Fruit fly (Drosophila melanogaster): ENCODE data around the gene CG1677.

CG1677 gene

DNA sequence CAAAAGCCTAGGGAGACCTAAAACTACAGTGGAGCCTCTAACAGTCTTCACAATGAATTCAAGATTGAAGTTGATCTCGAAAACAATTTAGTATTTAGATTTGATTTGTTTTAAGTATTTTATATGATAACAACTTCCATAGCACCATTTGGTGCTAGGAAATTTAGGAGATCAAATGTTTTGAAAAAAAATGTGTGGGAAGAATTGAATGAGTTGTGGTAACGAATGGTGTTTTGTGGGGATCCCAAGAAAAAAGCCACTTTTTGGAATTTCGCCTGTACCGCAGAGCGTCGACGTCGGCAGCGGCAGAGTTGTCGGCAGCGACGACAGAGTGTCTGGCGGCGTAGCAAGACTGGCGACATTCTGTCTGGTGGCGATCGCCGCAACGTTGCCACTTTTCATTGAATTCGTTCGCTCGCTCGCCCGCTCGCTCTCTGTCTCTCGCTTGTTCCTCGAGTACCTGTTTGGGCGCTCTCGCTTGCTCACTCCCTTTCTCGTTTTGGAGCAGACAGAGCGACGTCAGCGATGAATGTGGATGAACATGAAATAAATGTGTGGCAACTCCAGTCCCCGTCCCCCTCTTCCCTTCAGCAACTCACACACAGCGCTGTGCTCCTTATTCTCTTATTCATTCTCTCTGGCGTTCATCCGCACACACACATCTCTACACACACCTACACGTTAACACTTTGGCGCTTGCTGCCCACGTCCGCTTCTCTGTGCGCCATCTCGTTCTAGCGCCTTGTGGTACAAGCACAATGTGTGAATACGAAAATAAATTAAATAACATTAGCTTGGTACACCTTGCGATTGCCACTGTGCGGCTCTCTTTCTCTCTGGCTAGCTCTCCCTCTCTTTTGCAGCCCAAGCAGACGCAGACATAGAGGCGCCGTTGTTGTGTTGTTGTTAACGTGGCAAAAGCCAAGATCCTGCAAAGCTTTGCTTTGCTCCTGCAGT is 105.9 kb downstream of the CG1677 start (continued):
- no peak for TF ChIP-seq CG32772 (GFP tag; IDR thresholded peaks at IDR 0.05)
- peak; percentile 32; the same call in 1 of the 2 replicates for TF ChIP-seq klu (GFP tag; IDR thresholded peaks at IDR 0.05)
- TF ChIP-seq CG32767 (GFP tag; IDR thresholded peaks at IDR 0.05): no peak
- TF ChIP-seq CG1024 (GFP tag; IDR thresholded peaks at IDR 0.05): no peak
- peak; percentile 5 for TF ChIP-seq CG30431 (GFP tag; optimal IDR thresholded peaks at IDR 0.05)
- peak; percentile 26 for TF ChIP-seq az2 (GFP tag; optimal IDR thresholded peaks at IDR 0.05)
- TF ChIP-seq Sin3A (optimal IDR thresholded peaks at IDR 0.05): no peak
- no peak for TF ChIP-seq wek (GFP tag; optimal IDR thresholded peaks at IDR 0.05)
- peak; percentile 15 for TF ChIP-seq CG12155 (GFP tag; optimal IDR thresholded peaks at IDR 0.05)
- TF ChIP-seq CG9215 (GFP tag; IDR thresholded peaks at IDR 0.05): no peak
- peak; percentile 50; the same call in 1 of the 2 replicates for TF ChIP-seq CG32532 (GFP tag; IDR thresholded peaks at IDR 0.05)
- no peak for TF ChIP-seq sug (tag; optimal IDR thresholded peaks at IDR 0.05)
- TF ChIP-seq HLH54F (GFP tag; optimal IDR thresholded peaks at IDR 0.05): peak; percentile 34
- TF ChIP-seq Abd-B (GFP tag; optimal IDR thresholded peaks at IDR 0.05): no peak
- TF ChIP-seq CG8765 (GFP tag; IDR thresholded peaks at IDR 0.05): no peak
- TF ChIP-seq gsb-n (tag; optimal IDR thresholded peaks at IDR 0.05): no peak
- no peak for TF ChIP-seq CG3838 (GFP tag; optimal IDR thresholded peaks at IDR 0.05)
- TF ChIP-seq CG11085 (GFP tag; IDR thresholded peaks at IDR 0.05): no peak
- TF ChIP-seq pnt (GFP tag; optimal IDR thresholded peaks at IDR 0.05): no peak
- no peak for TF ChIP-seq bigmax (GFP tag; optimal IDR thresholded peaks at IDR 0.05)
- TF ChIP-seq CG3065 (GFP tag; optimal IDR thresholded peaks at IDR 0.05): no peak
- no peak for TF ChIP-seq fd64A (GFP tag; optimal IDR thresholded peaks at IDR 0.05)
- no peak for TF ChIP-seq HmgZ (tag; optimal IDR thresholded peaks at IDR 0.05)
- no peak for TF ChIP-seq CG14860 (GFP tag; IDR thresholded peaks at IDR 0.05; ENCODE audit: partially characterized antibody)
- TF ChIP-seq CG13624 (GFP tag; optimal IDR thresholded peaks at IDR 0.05): peak; percentile 41
- no peak for TF ChIP-seq nerfin-2 (GFP tag; IDR thresholded peaks at IDR 0.05; ENCODE audit: partially characterized antibody)
- TF ChIP-seq Hmx (GFP tag; optimal IDR thresholded peaks at IDR 0.05): no peak
- TF ChIP-seq Sry-β (GFP tag; optimal IDR thresholded peaks at IDR 0.05): no peak
- TF ChIP-seq trh (GFP tag; optimal IDR thresholded peaks at IDR 0.05): no peak
- TF ChIP-seq Spps (tag; optimal IDR thresholded peaks at IDR 0.05): peak; percentile 13
- TF ChIP-seq CG2712 (tag; optimal IDR thresholded peaks at IDR 0.05): peak; percentile 54
- no peak for TF ChIP-seq CG16779 (GFP tag; IDR thresholded peaks at IDR 0.05)
- TF ChIP-seq CG42726 (GFP tag; IDR thresholded peaks at IDR 0.05; ENCODE audit: partially characterized antibody): no peak
- TF ChIP-seq prd (optimal IDR thresholded peaks at IDR 0.05): no peak
- peak; percentile 52; the same call in 2 of the 3 replicates for TF ChIP-seq prd (GFP tag; IDR thresholded peaks at IDR 0.05)
- TF ChIP-seq CG15269 (tag; optimal IDR thresholded peaks at IDR 0.05): peak; percentile 66
- TF ChIP-seq Jarid2 (GFP tag; optimal IDR thresholded peaks at IDR 0.05): peak; percentile 35
- TF ChIP-seq Opbp (GFP tag; IDR thresholded peaks at IDR 0.05; ENCODE audit: partially characterized antibody): no peak
- peak; percentile 31 for TF ChIP-seq Dek (tag; optimal IDR thresholded peaks at IDR 0.05)
- peak; percentile 42 for TF ChIP-seq CG18619 (GFP tag; optimal IDR thresholded peaks at IDR 0.05)
- TF ChIP-seq zfh2 (GFP tag; optimal IDR thresholded peaks at IDR 0.05): peak; percentile 46
- TF ChIP-seq CG9876 (GFP tag; optimal IDR thresholded peaks at IDR 0.05): no peak
- TF ChIP-seq CG7745 (tag; optimal IDR thresholded peaks at IDR 0.05): no peak
- no peak for TF ChIP-seq tll (GFP tag; optimal IDR thresholded peaks at IDR 0.05)
- TF ChIP-seq D19B (GFP tag; optimal IDR thresholded peaks at IDR 0.05): no peak
- TF ChIP-seq gcm (GFP tag; optimal IDR thresholded peaks at IDR 0.05): peak; percentile 22
- TF ChIP-seq H2.0 (GFP tag; IDR thresholded peaks at IDR 0.05): peak; percentile 46; the same call in 1 of the 2 replicates
- TF ChIP-seq chn (GFP tag; optimal IDR thresholded peaks at IDR 0.05): peak; percentile 24
- TF ChIP-seq CG4820 (GFP tag; optimal IDR thresholded peaks at IDR 0.05): peak; percentile 22

Measured in whole organism, embryonic.